Worm (Caenorhabditis elegans) whole organism, early embryonic: ENCODE data around the gene M28.8.

Source experiments
- B0310.2 ChIP-seq: sonication (generic microtip); optimal IDR thresholded peaks from 2 replicates; lab custom pipeline; 2016; ENCODE audit warnings: mild to moderate bottlenecking, missing genetic modification characterization, missing compliant biosample characterization
- ceh-36 ChIP-seq: sonication (generic microtip); optimal IDR thresholded peaks from 2 replicates; lab custom pipeline; 2016; ENCODE audit warnings: missing genetic modification characterization, inconsistent platforms, missing compliant biosample characterization
- flt-1 ChIP-seq: fragments of 200-800 bp; sonication (Bioruptor generic); IDR thresholded peaks from 2 replicates; pipeline ENCODE4 v1.3.6; 2022; ENCODE audit warnings: missing genetic modification characterization, missing compliant biosample characterization
- hmbx-1 ChIP-seq: sonication (generic microtip); optimal IDR thresholded peaks from 2 replicates; lab custom pipeline; 2016; ENCODE audit warnings: mild to moderate bottlenecking, missing genetic modification characterization, missing compliant biosample characterization
- tbx-11 ChIP-seq: fragments of 200-800 bp; sonication (Bioruptor generic); IDR thresholded peaks from 2 replicates; pipeline ENCODE4 v1.3.6; 2022; ENCODE audit warnings: missing genetic modification characterization, missing compliant biosample characterization

ce11 chrII:10587742-10588141 lies 40.3 kb upstream of the M28.8 start, which contains the start of gene crn-3:
- TF ChIP-seq hmbx-1 (tag; lab: Kevin White, UChicago) (no peak), B0310.2 (tag; lab: Kevin White, UChicago) (no peak), flt-1 (GFP tag; lab: Robert Waterston, UW) (no peak), ceh-36 (tag; lab: Kevin White, UChicago) (no peak), tbx-11 (no peak)
